Worm (Caenorhabditis elegans) whole organism, L4/young adult: ENCODE data around the gene W07G1.7.

ENCODE experiments used
- W03F9.2 ChIP-seq: fragments of 150-350 bp; optimal IDR thresholded peaks from 2 replicates; lab custom pipeline; 2014; ENCODE audit warnings: missing biosample characterization, missing genetic modification characterization
- dao-5 ChIP-seq: sonication (generic microtip); optimal IDR thresholded peaks from 2 replicates; lab custom pipeline; 2016; ENCODE audit warnings: missing genotype, missing genetic modification characterization, moderate library complexity, missing compliant biosample characterization
- him-1 ChIP-seq: sonication (generic microtip); optimal IDR thresholded peaks from 2 replicates; lab custom pipeline; 2016; ENCODE audit warnings: missing genotype, missing genetic modification reagents, missing genetic modification characterization, missing compliant biosample characterization

The W07G1.7 gene

DNA sequence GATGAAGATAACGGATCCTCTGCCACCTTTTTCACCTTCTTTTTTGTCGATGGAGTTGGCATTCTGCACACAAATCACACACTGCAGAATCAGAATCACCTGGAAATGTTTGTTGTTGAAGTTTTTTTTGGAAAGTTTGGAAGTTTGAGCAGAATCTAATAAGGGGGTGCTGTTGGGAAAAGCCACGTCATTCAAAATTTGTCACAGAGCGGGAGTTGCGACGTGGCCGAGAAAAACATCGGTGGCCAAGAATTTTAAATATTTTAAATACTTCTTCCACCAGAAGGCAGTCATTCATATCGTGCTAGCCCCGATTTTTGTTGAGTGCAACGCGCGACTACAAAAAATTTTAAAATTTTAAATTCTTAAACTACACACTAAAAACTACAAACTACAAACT, 3.8 kb downstream of the W07G1.7 start, which contains the start of gene rpi-1:
TSS of gene rpi-1 (minus strand) at position 101 of the 400 bp plus-strand sequence.
- no peak for TF ChIP-seq him-1 (tag; lab: Kevin White, UChicago)
- no peak for TF ChIP-seq dao-5
- no peak for TF ChIP-seq W03F9.2 (tag; lab: Kevin White, UChicago)

DNA sequence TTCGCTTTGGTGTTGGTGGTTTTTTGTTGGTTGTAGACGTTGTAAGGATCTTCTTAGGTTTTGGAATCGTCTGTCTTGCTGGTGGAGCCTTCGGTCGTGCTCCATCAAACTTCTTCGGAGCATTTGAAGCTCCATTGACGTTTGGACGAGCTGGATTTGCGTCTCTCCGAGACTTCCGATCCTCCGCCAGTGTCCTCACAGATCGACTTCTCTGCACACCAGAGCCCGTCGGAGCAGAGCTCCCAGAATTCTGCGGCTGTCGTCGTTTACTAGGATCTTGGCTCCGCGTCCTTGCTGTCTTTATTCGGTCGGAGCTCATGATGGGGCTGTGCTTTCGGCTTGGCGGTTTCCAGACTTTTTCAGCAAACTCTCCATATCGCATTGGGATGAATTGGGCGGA, 4.6 kb downstream of the W07G1.7 start:
- TF ChIP-seq dao-5 (no peak), him-1 (tag; lab: Kevin White, UChicago) (no peak), W03F9.2 (tag; lab: Kevin White, UChicago) (no peak)

DNA sequence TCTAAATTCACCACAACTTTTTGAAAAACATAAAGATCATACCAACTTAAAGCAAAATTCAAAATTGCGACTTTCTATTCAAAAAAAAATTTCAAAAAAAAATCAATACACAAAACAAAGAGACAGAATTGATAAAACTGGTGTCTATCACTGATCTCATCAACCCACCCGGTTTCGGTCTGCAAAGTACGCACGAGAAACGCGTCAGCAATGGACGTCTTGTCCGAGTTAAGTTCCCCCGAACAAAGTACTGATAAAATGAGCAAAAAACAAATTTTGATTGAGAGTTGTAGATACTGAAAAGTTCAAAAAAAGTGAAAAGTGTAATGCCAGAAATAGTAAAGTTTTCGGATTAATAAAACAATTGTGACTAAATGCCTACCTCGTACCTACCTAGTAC, 7.8 kb downstream of the W07G1.7 start:
- no peak for TF ChIP-seq W03F9.2 (tag; lab: Kevin White, UChicago)

DNA sequence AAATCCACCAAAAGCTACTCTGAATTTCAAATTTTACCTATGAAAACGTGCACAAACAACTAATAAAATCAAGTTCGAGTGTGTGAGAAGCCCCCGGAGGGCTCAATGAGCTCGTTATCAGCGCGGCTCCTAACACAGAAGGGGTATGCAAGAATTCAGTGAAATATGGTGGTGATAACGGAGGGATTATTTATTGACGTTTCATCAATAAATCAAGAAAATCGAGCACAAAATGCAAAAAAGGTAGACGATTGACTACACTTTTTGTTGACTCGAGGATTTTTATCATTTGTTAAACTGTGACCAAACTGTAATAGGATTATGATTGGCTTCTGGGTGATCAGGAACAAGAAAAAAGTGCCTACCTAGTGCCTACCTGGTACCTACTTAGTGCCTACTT, 8.7 kb downstream of the W07G1.7 start, which contains the start of gene zip-3:
TSS of gene zip-3 (minus strand) at position 21 of the 400 bp plus-strand sequence.
- TF ChIP-seq W03F9.2 (tag; lab: Kevin White, UChicago) = no peak
- no peak for TF ChIP-seq dao-5
- TF ChIP-seq him-1 (tag; lab: Kevin White, UChicago) = no peak

DNA sequence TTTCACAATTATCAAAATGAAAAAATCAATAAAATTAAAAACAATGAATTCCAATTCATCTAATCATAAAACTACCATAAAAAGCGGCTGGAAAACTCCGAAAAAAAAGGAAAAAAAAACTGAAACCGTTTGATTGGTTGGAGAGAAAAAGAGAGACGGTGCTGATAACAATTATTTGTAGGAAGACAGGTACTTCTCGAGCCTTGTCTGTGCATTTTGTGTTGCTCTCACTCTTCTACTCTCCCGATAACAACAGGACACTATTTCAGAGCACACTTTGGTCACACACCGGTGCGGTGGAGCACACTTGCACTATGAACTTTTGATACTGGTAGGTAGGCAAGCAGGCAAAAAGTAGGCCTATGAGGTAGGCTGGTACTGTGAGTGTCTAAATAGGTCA, 9.6 kb downstream of the W07G1.7 start:
- TF ChIP-seq W03F9.2 (tag; lab: Kevin White, UChicago) = no peak
- no peak for TF ChIP-seq him-1 (tag; lab: Kevin White, UChicago)
- TF ChIP-seq dao-5 = no peak

DNA sequence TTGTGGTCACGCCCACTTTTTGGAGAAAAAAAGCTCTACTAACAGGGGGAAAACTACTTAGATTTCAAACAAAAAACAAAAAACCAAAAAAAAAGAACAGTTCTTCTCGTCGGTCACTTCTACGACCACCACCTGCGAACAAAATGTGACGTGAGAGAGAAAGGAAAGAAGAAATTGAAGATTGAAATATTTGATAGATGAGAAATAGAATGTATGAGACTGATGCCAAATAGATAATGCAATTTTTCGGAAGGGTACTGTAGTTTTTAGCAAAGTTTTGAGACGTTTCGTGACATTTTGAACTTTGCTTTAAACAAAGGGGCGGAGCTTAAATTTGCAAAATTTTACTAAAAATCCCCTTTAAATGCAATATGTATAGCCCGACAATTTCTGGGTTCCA, 11.2 kb downstream of the W07G1.7 start:
- TF ChIP-seq W03F9.2 (tag; lab: Kevin White, UChicago) (no peak), dao-5 (no peak), him-1 (tag; lab: Kevin White, UChicago) (no peak)

DNA sequence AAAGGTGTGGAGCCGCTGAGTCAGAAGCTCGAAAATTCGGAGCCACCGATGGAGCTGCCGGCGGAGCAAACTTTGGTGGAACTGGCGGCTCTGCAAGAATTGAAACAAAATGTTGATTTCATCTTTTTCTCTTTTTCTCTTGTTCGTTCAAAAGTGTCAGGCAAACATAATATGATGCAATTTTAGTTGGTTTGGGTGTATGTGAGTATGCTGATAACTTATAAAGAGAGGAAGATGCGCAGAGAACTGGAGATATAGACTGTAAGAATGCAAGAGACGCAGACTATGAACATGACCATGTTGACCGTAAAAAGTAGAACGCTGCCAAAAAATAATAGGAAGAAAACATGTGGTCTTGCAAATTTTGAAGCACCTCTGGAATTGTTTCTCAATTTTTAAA, 12.1 kb downstream of the W07G1.7 start:
- TF ChIP-seq W03F9.2 (tag; lab: Kevin White, UChicago) (no peak), him-1 (tag; lab: Kevin White, UChicago) (no peak), dao-5 (no peak)

DNA sequence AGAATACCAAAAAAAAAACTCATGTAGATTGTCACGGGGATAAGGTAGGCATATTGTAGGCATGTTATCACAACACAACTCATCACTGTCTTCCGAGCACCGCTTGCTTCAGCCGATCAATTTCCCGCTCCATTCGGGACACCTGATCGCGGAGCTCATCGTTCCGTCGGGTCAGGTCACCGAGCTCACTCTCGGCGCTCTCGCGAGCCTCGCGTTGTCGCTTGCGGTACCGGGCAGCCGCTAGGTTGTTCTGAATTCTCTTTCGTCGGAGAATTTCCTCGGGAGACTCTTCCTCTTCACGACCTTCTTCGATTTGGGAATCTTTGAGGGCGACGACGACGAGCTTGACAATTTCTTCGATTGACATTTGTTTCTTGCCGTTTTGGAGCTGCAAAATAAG, 14.2 kb downstream of the W07G1.7 start:
- no peak for TF ChIP-seq W03F9.2 (tag; lab: Kevin White, UChicago)
- no peak for TF ChIP-seq dao-5
- TF ChIP-seq him-1 (tag; lab: Kevin White, UChicago) = no peak

DNA sequence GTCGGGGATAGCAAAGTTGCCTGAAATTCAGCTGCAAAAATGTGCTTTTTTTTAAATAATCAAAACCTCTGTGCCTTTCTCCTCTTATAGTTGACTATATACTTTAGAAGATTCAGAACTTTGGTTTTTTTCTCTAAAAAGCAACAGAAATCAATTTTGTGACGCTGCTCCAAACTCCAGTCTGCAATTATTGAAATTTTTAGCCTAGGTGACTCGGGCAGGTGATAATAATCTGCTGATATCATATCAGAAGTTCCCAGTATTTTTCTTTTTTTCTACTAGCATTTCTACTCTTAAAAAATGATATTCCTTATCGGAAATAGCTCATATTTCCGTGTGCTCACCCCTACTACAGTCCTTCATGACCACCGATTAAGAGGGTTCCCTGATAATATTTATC, 16.9 kb downstream of the W07G1.7 start, which contains the start of gene sre-44:
TSS of gene sre-44 (plus strand) at position 301 of the 400 bp plus-strand sequence.
- TF ChIP-seq dao-5 (no peak), him-1 (tag; lab: Kevin White, UChicago) (no peak), W03F9.2 (tag; lab: Kevin White, UChicago) (no peak)

DNA sequence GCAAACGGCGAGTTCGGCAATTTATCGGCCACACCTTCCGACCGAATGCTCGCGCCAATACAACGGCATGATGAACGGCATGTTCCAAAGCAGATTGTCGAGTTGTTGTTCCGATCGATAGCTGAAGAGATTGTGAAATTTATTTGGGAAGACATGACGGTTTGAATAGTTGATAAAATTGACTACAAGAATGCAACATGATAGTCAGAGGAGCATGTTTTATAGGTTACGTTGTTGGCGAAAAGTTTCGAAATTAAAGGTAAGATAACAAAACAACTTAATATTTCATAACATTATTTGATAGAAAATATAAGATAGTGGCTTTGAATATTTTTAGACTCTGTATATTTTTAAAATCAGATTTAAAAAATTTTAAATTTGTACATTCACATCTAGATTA, 20.6 kb downstream of the W07G1.7 start:
- TF ChIP-seq him-1 (tag; lab: Kevin White, UChicago) = no peak
- no peak for TF ChIP-seq W03F9.2 (tag; lab: Kevin White, UChicago)
- TF ChIP-seq dao-5 = no peak

DNA sequence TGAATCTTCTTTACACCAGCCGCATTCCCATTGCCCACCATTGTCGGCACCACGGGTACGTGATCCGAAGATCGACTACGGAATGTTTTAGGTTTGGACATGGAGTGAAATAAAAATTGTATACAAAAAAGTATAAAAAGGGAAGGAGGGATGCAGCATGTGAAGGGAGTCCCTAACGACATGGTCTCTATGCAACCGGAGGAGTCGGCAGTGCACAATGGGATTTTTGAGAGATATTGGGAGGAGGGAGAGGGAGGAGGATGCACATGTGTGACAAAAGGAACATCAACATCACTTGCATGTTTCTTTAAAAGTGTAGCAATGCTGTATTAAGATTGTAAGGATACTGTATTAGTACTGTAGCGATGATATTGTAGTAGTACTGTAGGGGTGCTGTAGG, 26.6 kb downstream of the W07G1.7 start, which contains the start of gene W07G1.1:
TSS of gene W07G1.1 (minus strand) at position 101 of the 400 bp plus-strand sequence.
- TF ChIP-seq dao-5 = no peak
- no peak for TF ChIP-seq W03F9.2 (tag; lab: Kevin White, UChicago)
- no peak for TF ChIP-seq him-1 (tag; lab: Kevin White, UChicago)

DNA sequence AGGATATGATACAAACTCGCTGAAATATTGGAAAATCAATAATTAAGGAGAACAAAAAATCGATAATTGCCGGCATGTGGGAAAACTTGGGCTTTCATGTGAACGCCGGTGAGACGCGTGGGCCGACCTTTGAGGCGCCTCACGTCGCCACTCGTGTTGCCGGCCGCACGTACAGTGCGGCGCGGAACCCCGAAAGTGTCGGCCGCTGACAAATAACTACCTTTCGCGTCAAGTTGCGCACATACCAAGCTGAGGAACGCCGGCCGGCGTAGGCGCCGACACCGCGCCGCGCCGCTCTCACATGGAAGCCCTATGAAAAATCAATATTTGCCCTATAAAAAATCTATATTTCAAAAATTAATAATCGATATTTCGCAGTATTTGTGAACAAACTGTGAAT, 27.9 kb downstream of the W07G1.7 start:
- TF ChIP-seq him-1 (tag; lab: Kevin White, UChicago) (no peak), dao-5 (no peak), W03F9.2 (tag; lab: Kevin White, UChicago) (no peak)

DNA sequence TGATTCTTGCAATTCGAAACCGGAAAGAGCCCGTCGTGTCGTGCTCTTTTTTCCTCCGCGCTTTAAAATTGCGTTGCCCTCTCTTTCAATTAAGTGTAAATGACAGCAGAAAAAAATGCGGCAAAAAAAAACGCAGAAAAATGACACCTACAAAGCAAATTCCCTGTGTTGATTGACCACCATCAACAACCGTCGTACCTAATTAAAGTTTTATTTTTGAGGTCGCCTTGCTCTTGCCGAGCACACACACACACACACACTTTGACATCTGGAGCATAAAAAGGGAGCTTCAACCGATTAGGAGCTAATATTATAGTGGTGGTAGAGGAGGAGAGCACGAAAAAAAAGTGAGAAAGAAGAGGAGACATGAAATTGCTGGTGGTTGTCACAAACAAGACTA, 30.2 kb downstream of the W07G1.7 start:
- TF ChIP-seq W03F9.2 (tag; lab: Kevin White, UChicago) (no peak), him-1 (tag; lab: Kevin White, UChicago) (no peak), dao-5 (no peak)

DNA sequence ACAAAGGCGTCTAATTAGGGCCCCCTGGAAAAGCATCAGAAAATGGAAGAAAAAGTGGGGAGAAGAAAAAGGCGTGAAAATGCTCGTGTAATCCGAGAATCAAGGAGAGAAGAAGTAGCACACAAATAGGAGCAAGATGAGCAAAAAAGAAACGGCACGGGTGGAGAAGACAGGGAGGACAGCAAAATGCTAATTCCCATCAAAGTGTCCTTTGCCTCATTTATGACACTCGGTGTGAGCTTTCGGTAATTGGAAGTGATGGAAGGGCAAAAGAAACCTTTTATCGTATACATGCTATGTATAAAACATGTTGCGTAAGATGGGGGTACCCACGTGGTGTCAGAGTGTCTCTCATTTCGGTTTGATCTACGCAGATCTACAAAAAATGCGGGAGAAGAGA, 32.6 kb downstream of the W07G1.7 start:
- TF ChIP-seq him-1 (tag; lab: Kevin White, UChicago) (no peak), W03F9.2 (tag; lab: Kevin White, UChicago) (no peak), dao-5 (no peak)

DNA sequence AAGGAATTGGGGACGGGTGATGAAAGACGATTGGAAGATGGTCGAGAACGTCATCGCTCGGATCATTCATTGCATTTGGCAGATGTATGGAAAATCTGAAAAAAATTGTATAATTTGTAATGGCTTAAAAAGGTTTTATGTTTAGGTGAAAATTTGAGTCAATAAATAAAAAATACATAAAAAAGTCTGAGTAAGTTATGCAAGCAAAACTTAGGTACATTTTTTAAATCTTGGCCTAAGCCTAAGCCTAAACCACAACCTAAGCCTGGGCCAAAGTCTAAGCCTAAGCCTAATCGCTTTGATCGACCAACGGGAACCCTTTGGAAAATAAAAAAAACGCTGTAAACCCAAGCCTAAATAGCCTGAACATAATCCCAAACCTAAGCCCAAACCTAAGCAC, 34.2 kb downstream of the W07G1.7 start, which contains the start of gene hot-3:
TSS of gene hot-3 (minus strand) at position 101 of the 400 bp plus-strand sequence.
- TF ChIP-seq dao-5 = no peak
- TF ChIP-seq W03F9.2 (tag; lab: Kevin White, UChicago) = no peak
- TF ChIP-seq him-1 (tag; lab: Kevin White, UChicago) = no peak
